Fruit fly (Drosophila melanogaster): ENCODE results near the gene CG43739.
A peak's percentile ranks its signal among the peaks of the same experiment; 100 is the strongest.

CG43739 gene

dm6 chr2L:20823196-20824105 is 95.3 kb downstream of the CG43739 start (continued):
- TF ChIP-seq Vsx1 (GFP tag; optimal IDR thresholded peaks at IDR 0.05) (no peak), HLH54F (GFP tag; optimal IDR thresholded peaks at IDR 0.05) (no peak), al (GFP tag; IDR thresholded peaks at IDR 0.05) (no peak), wek (GFP tag; optimal IDR thresholded peaks at IDR 0.05) (peak; percentile 33), stc (GFP tag; IDR thresholded peaks at IDR 0.05) (peak; percentile 16; the same call in 1 of the 2 replicates), E2f2 (GFP tag; IDR thresholded peaks at IDR 0.05) (no peak), Gug (GFP tag; IDR thresholded peaks at IDR 0.05) (no peak; the same call in 3 of the 4 replicates), CG11398 (GFP tag; optimal IDR thresholded peaks at IDR 0.05) (no peak), CG2202 (tag; optimal IDR thresholded peaks at IDR 0.05) (no peak), chinmo (GFP tag; IDR thresholded peaks at IDR 0.05; ENCODE audit: partially characterized antibody) (peak; percentile 98; the same call in 3 of the 4 replicates), C15 (GFP tag; IDR thresholded peaks at IDR 0.05) (no peak), dmrt11E (tag; optimal IDR thresholded peaks at IDR 0.05) (peak; percentile 13), pzg (GFP tag; optimal IDR thresholded peaks at IDR 0.05) (peak; percentile 9), CG11723 (GFP tag; optimal IDR thresholded peaks at IDR 0.05) (no peak), sqz (GFP tag; optimal IDR thresholded peaks at IDR 0.05) (peak; percentile 91), Max (GFP tag; optimal IDR thresholded peaks at IDR 0.05) (peak; percentile 13), CG14710 (tag; optimal IDR thresholded peaks at IDR 0.05) (peak; percentile 9), CG10959 (GFP tag; IDR thresholded peaks at IDR 0.05) (no peak), Xrp1 (GFP tag; IDR thresholded peaks at IDR 0.05) (no peak), bbx (GFP tag; IDR thresholded peaks at IDR 0.05; ENCODE audit: partially characterized antibody) (peak; percentile 80), dan (GFP tag; IDR thresholded peaks at IDR 0.05) (no peak), CG10462 (GFP tag; optimal IDR thresholded peaks at IDR 0.05) (peak; percentile 4), sima (GFP tag; optimal IDR thresholded peaks at IDR 0.05) (no peak), sob (GFP tag; IDR thresholded peaks at IDR 0.05) (peak; percentile 46), tap (tag; optimal IDR thresholded peaks at IDR 0.05) (peak; percentile 12), CG8290 (GFP tag; optimal IDR thresholded peaks at IDR 0.05) (no peak), CG8290 (tag; optimal IDR thresholded peaks at IDR 0.05) (peak in 1 of 2 experiments; percentile 53), row (GFP tag; IDR thresholded peaks at IDR 0.05) (peak; percentile 76), phol (tag; optimal IDR thresholded peaks at IDR 0.05) (peak; percentile 24), ara (GFP tag; IDR thresholded peaks at IDR 0.05) (no peak), CG2129 (GFP tag; IDR thresholded peaks at IDR 0.05; ENCODE audit: partially characterized antibody) (0 out of 2 replicates have a peak, but pooled peaks have one; percentile 12), Sin3A (optimal IDR thresholded peaks at IDR 0.05) (no peak), dysf (GFP tag; IDR thresholded peaks at IDR 0.05) (no peak), NC2β (GFP tag; optimal IDR thresholded peaks at IDR 0.05) (no peak), Dad (GFP tag; optimal IDR thresholded peaks at IDR 0.05) (peak; percentile 16), dimm (GFP tag; IDR thresholded peaks at IDR 0.05) (no peak), ro (GFP tag; IDR thresholded peaks at IDR 0.05) (no peak), fru (optimal IDR thresholded peaks at IDR 0.05) (no peak), pita (GFP tag; optimal IDR thresholded peaks at IDR 0.05) (no peak), CG1024 (GFP tag; IDR thresholded peaks at IDR 0.05) (0 out of 2 replicates have a peak, but pooled peaks have one; percentile 13), Stat92E (GFP tag; optimal IDR thresholded peaks at IDR 0.05) (peak in 1 of 3 experiments; percentile 73), Hand (GFP tag; optimal IDR thresholded peaks at IDR 0.05) (no peak), CG12391 (tag; optimal IDR thresholded peaks at IDR 0.05) (peak; percentile 48), CG4617 (GFP tag; optimal IDR thresholded peaks at IDR 0.05; ENCODE audit: borderline replicate concordance) (no peak), CG31365 (tag; optimal IDR thresholded peaks at IDR 0.05) (peak; percentile 45), CG9817 (tag; optimal IDR thresholded peaks at IDR 0.05) (no peak), CG5180 (GFP tag; optimal IDR thresholded peaks at IDR 0.05) (peak; percentile 58), CG7987 (GFP tag; optimal IDR thresholded peaks at IDR 0.05) (peak; percentile 16), MESR4 (GFP tag; optimal IDR thresholded peaks at IDR 0.05) (no peak)
